Fruit fly (Drosophila melanogaster) whole organism, prepupa: ENCODE measurements around the gene Scgbeta.

ENCODE experiments used
- Blimp-1 ChIP-seq: fragments of 200-800 bp; sonication (Bioruptor generic); optimal IDR thresholded peaks from 3 replicates; lab custom pipeline; 2017; ENCODE audit warnings: missing biosample characterization, missing genetic modification characterization, mild to moderate bottlenecking, moderate library complexity, missing genetic modification reagents
- CG10669 ChIP-seq: fragments of 200-800 bp; sonication (Bioruptor generic); optimal IDR thresholded peaks from 3 replicates; lab custom pipeline; 2018; ENCODE audit warnings: missing biosample characterization, mild to moderate bottlenecking, missing genetic modification characterization, moderate library complexity
- CG11294 ChIP-seq: fragments of 200-800 bp; sonication (Bioruptor generic); IDR thresholded peaks from 2 replicates; pipeline ENCODE4 v1.3.6; 2022; ENCODE audit warnings: missing biosample characterization, missing genetic modification characterization
- CG11762 ChIP-seq: fragments of 200-800 bp; sonication (Bioruptor generic); optimal IDR thresholded peaks from 3 replicates; lab custom pipeline; 2016; ENCODE audit warnings: missing biosample characterization, missing genetic modification characterization; ENCODE audit not compliant: insufficient read depth
- CG15336 ChIP-seq: fragments of 200-800 bp; sonication (Bioruptor generic); IDR thresholded peaks from 2 replicates; pipeline ENCODE4 v1.3.6; 2022; ENCODE audit warnings: missing biosample characterization, missing genetic modification characterization
- CG1621 ChIP-seq: fragments of 200-800 bp; sonication (Bioruptor generic); optimal IDR thresholded peaks from 3 replicates; lab custom pipeline; 2018; ENCODE audit warnings: missing biosample characterization, mild to moderate bottlenecking, missing genetic modification characterization
- CG16779 ChIP-seq: fragments of 200-800 bp; sonication (Bioruptor generic); optimal IDR thresholded peaks from 3 replicates; lab custom pipeline; 2017; ENCODE audit warnings: missing biosample characterization, mild to moderate bottlenecking, missing genetic modification characterization
- CG3919 ChIP-seq: fragments of 200-800 bp; sonication (Bioruptor generic); optimal IDR thresholded peaks from 3 replicates; lab custom pipeline; 2016; ENCODE audit warnings: missing biosample characterization, missing genetic modification characterization
- CG4318 ChIP-seq: fragments of 200-800 bp; sonication (Bioruptor generic); optimal IDR thresholded peaks from 3 replicates; lab custom pipeline; 2017; ENCODE audit warnings: missing biosample characterization, mild to moderate bottlenecking, missing genetic modification characterization
- CG6163 ChIP-seq: fragments of 200-800 bp; sonication (Bioruptor generic); IDR thresholded peaks from 3 replicates; pipeline ENCODE4 v1.3.6; 2022; ENCODE audit warnings: missing biosample characterization, missing genetic modification characterization
- CG6792 ChIP-seq: fragments of 200-800 bp; sonication (Bioruptor generic); optimal IDR thresholded peaks from 3 replicates; lab custom pipeline; 2016; ENCODE audit warnings: missing biosample characterization, missing genetic modification characterization
- CG6808 ChIP-seq: fragments of 200-800 bp; sonication (Bioruptor generic); optimal IDR thresholded peaks from 3 replicates; lab custom pipeline; 2017; ENCODE audit warnings: missing biosample characterization, missing genetic modification characterization, mild to moderate bottlenecking, moderate library complexity, missing genetic modification reagents
- CG7368 ChIP-seq: fragments of 200-800 bp; sonication (Bioruptor generic); optimal IDR thresholded peaks from 3 replicates; lab custom pipeline; 2016; ENCODE audit warnings: missing biosample characterization, missing genetic modification characterization
- CG8119 ChIP-seq: fragments of 200-800 bp; sonication (Bioruptor generic); IDR thresholded peaks from 3 replicates; pipeline ENCODE4 v1.3.6; 2022; ENCODE audit warnings: missing biosample characterization, missing genetic modification characterization
- CG8632 ChIP-seq: fragments of 200-800 bp; sonication (Bioruptor generic); optimal IDR thresholded peaks from 3 replicates; lab custom pipeline; 2016; ENCODE audit warnings: missing biosample characterization, missing genetic modification characterization
- Eip78C ChIP-seq: fragments of 200-800 bp; sonication (Bioruptor generic); peaks from one replicate; lab custom pipeline; 2016; ENCODE audit warnings: missing biosample characterization, missing genetic modification characterization
- Gug ChIP-seq: fragments of 200-800 bp; sonication (Bioruptor generic); IDR thresholded peaks from 2 replicates; pipeline ENCODE4 v1.3.6; 2022; ENCODE audit warnings: missing biosample characterization, missing genetic modification characterization
- Hr38 ChIP-seq: sonication (Bioruptor generic); optimal IDR thresholded peaks from 2 replicates; lab custom pipeline; 2016; ENCODE audit warnings: missing biosample characterization, missing genetic modification characterization
- Hr39 ChIP-seq: fragments of 200-800 bp; sonication (Bioruptor generic); optimal IDR thresholded peaks from 2 replicates; lab custom pipeline; 2016; ENCODE audit warnings: missing biosample characterization, missing genetic modification characterization
- Met ChIP-seq: fragments of 200-800 bp; sonication (Bioruptor generic); optimal IDR thresholded peaks from 3 replicates; lab custom pipeline; 2016; ENCODE audit warnings: missing biosample characterization, missing genetic modification characterization
- OdsH ChIP-seq: fragments of 200-800 bp; sonication (Bioruptor generic); optimal IDR thresholded peaks from 3 replicates; lab custom pipeline; 2016; ENCODE audit warnings: missing biosample characterization, missing genetic modification characterization
- Sox14 ChIP-seq: fragments of 200-800 bp; sonication (Bioruptor generic); optimal IDR thresholded peaks from 3 replicates; lab custom pipeline; 2016; ENCODE audit warnings: missing biosample characterization, missing genetic modification characterization
- acj6 ChIP-seq: fragments of 200-800 bp; sonication (Bioruptor generic); optimal IDR thresholded peaks from 3 replicates; lab custom pipeline; 2016; ENCODE audit warnings: missing biosample characterization, missing genetic modification characterization
- dac ChIP-seq: fragments of 200-800 bp; sonication (Bioruptor generic); optimal IDR thresholded peaks from 2 replicates; lab custom pipeline; 2017; ENCODE audit warnings: missing biosample characterization, mild to moderate bottlenecking, missing genetic modification characterization
- eg ChIP-seq: fragments of 200-800 bp; sonication (Bioruptor generic); IDR thresholded peaks from 3 replicates; pipeline ENCODE4 v1.3.6; 2022; ENCODE audit warnings: missing biosample characterization, missing genetic modification characterization
- fd85E ChIP-seq: fragments of 200-800 bp; sonication (Bioruptor generic); optimal IDR thresholded peaks from 3 replicates; lab custom pipeline; 2016; ENCODE audit warnings: missing biosample characterization, missing genetic modification characterization
- fkh ChIP-seq: fragments of 200-800 bp; sonication (Bioruptor generic); optimal IDR thresholded peaks from 3 replicates; lab custom pipeline; 2017; ENCODE audit warnings: missing biosample characterization, mild to moderate bottlenecking, missing genetic modification characterization, moderate library complexity
- lz ChIP-seq: fragments of 200-800 bp; sonication (Bioruptor generic); optimal IDR thresholded peaks from 3 replicates; lab custom pipeline; 2016; ENCODE audit warnings: missing biosample characterization, missing genetic modification characterization
- net ChIP-seq: fragments of 200-800 bp; sonication (Bioruptor generic); optimal IDR thresholded peaks from 3 replicates; lab custom pipeline; 2016; ENCODE audit warnings: missing biosample characterization, missing genetic modification characterization
- salr ChIP-seq, 2 experiments: fragments of 200-800 bp; sonication (Bioruptor generic); optimal IDR thresholded peaks; 3 replicates each; lab custom pipeline; 2016 to 2018; ENCODE audit warnings: missing biosample characterization in 2 of 2, missing genetic modification characterization in 2 of 2, mild to moderate bottlenecking in 1 of 2
- spab ChIP-seq: fragments of 200-800 bp; sonication (Bioruptor generic); optimal IDR thresholded peaks from 2 replicates; lab custom pipeline; 2017; ENCODE audit warnings: missing biosample characterization, mild to moderate bottlenecking, missing genetic modification characterization, missing genetic modification reagents
- ss ChIP-seq, 2 experiments: fragments of 200-800 bp; sonication (Bioruptor generic); optimal IDR thresholded peaks; 2 replicates in 1 of 2; 3 replicates in 1 of 2; lab custom pipeline; 2017 to 2018; ENCODE audit warnings: mild to moderate bottlenecking in 2 of 2, missing biosample characterization in 2 of 2, missing genetic modification characterization in 2 of 2, moderate library complexity in 1 of 2
- svp ChIP-seq: fragments of 200-800 bp; sonication (Bioruptor generic); peaks from one replicate; lab custom pipeline; 2016; ENCODE audit warnings: missing biosample characterization, missing genetic modification characterization
- topi ChIP-seq: fragments of 200-800 bp; sonication (Bioruptor generic); optimal IDR thresholded peaks from 3 replicates; lab custom pipeline; 2016; ENCODE audit warnings: missing biosample characterization, missing genetic modification characterization
- vri ChIP-seq: fragments of 200-800 bp; sonication (Bioruptor generic); optimal IDR thresholded peaks from 3 replicates; lab custom pipeline; 2016; ENCODE audit warnings: missing biosample characterization, mild to moderate bottlenecking, missing genetic modification characterization

The Scgbeta gene

dm6 chr3R:12448889-12449314, 26.7 kb upstream of the Scgbeta start, which contains the start of gene CG18549 (continued):
- TF ChIP-seq CG15336 (GFP tag; lab: Robert Waterston, UW) = peak; percentile 100
- TF ChIP-seq ss (GFP tag; optimal IDR thresholded peaks at IDR 0.05; lab: Kevin White, UChicago) = peak; percentile 100
- peak; percentile 100 for TF ChIP-seq vri (GFP tag; lab: Kevin White, UChicago)
- peak; percentile 100 for TF ChIP-seq CG11294
- TF ChIP-seq CG6163 (GFP tag; lab: Robert Waterston, UW) = peak; percentile 100
- TF ChIP-seq Sox14 (GFP tag; lab: Kevin White, UChicago) = peak; percentile 100
- TF ChIP-seq topi (GFP tag; lab: Kevin White, UChicago) = peak; percentile 100
- TF ChIP-seq spab (GFP tag; lab: Kevin White, UChicago) = peak; percentile 100
- TF ChIP-seq net (GFP tag; lab: Kevin White, UChicago) = peak; percentile 100
- TF ChIP-seq CG11762 (GFP tag; lab: Kevin White, UChicago) = peak; percentile 100
- TF ChIP-seq CG8119 (GFP tag; lab: Robert Waterston, UW) = peak; percentile 100
- peak; percentile 100 for TF ChIP-seq dac
- peak; percentile 100 for TF ChIP-seq acj6
- peak; percentile 98 for TF ChIP-seq fd85E
- peak; percentile 100 for TF ChIP-seq CG8632 (GFP tag; lab: Kevin White, UChicago)
- TF ChIP-seq Eip78C (GFP tag; lab: Kevin White, UChicago) = peak; percentile 100
- peak; percentile 100 for TF ChIP-seq CG4318 (GFP tag; lab: Kevin White, UChicago)
- peak; percentile 100 for TF ChIP-seq lz (GFP tag; lab: Kevin White, UChicago)
- peak; percentile 100 for TF ChIP-seq eg (GFP tag; lab: Robert Waterston, UW)
- TF ChIP-seq CG1621 (tag; lab: Kevin White, UChicago) = peak; percentile 100
- TF ChIP-seq CG10669 (GFP tag; lab: Kevin White, UChicago) = peak; percentile 100
- TF ChIP-seq svp (GFP tag; lab: Kevin White, UChicago) = peak; percentile 100
- TF ChIP-seq CG16779 (tag; lab: Kevin White, UChicago) = peak; percentile 99
- peak; percentile 94 for TF ChIP-seq fkh (GFP tag; lab: Kevin White, UChicago)
- TF ChIP-seq Met = peak; percentile 100

- TF ChIP-seq Hr38 (no peak), Sox14 (GFP tag; lab: Kevin White, UChicago) (no peak), CG15336 (GFP tag; lab: Robert Waterston, UW) (no peak), Met (no peak), salr (GFP tag; optimal IDR thresholded peaks at IDR 0.05; lab: Kevin White, UChicago) (no peak)
- TF ChIP-seq, all 60 proteins: peak for 0
Observed at dm6 chr3R:12448344-12448743, 26.1 kb upstream of the Scgbeta start.

- TF ChIP-seq CG1621 (tag; lab: Kevin White, UChicago) (no peak), fkh (GFP tag; lab: Kevin White, UChicago) (no peak), OdsH (no peak), CG11762 (GFP tag; lab: Kevin White, UChicago) (no peak), CG6792 (GFP tag; lab: Kevin White, UChicago) (no peak), CG10669 (GFP tag; lab: Kevin White, UChicago) (no peak), Hr39 (GFP tag; lab: Kevin White, UChicago) (no peak), Gug (GFP tag; lab: Robert Waterston, UW) (no peak), CG3919 (no peak)
Observed at dm6 chr3R:12447353-12447752, 25.1 kb upstream of the Scgbeta start, which contains the start of gene vrs. TSS of gene vrs (plus strand) at chr3R:12447653.

- TF ChIP-seq svp (GFP tag; lab: Kevin White, UChicago) = peak; percentile 95
- no peak for TF ChIP-seq CG7368
- no peak for TF ChIP-seq CG6808 (GFP tag; lab: Kevin White, UChicago)
- TF ChIP-seq Hr38 = no peak
- no peak for TF ChIP-seq Blimp-1
- no peak for TF ChIP-seq Met
- no peak for TF ChIP-seq CG10669 (GFP tag; lab: Kevin White, UChicago)
- no peak for TF ChIP-seq CG3919
- TF ChIP-seq, all 60 proteins: peak for 1
Observed at dm6 chr3R:12445468-12445867, 23.2 kb upstream of the Scgbeta start.
